Worm (Caenorhabditis elegans): ENCODE measurements around the gene rps-3.

rps-3 gene

DNA sequence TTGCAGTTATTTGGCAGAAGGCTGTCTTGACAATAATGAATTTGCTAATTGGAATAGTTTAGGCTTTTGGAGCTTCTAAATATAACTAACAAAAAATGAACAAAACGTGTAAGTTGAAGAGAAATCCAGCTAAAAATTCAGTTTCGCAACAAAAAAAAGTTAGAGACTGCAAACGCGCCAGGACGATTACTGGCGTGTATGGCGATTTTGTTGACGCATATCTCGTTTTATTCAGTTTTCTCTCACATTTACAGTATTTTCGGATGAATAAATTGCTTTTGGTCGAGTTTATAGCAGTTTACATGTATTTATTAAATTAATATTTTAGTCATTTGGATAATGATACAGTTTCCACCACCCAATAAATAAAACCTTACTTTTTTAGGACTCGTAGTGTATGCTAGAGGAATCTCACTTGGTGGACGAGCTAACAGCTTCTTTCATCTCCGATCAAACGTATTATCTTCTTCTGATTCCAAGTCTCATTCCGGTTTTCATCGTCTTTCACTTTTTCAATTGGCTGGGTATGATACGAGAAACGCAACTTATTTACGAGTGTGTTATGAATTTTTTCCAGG, 33.5 kb upstream of the rps-3 start, which contains the start of the genes abcf-3 and F42A10.5 (continued):
- TF ChIP-seq daf-16 (GFP tag; optimal IDR thresholded peaks at IDR 0.05) (no peak), daf-16 (tag; optimal IDR thresholded peaks at IDR 0.05) (peak; percentile 22), lin-1 (GFP tag; IDR thresholded peaks at IDR 0.05) (no peak), mes-2 (tag; optimal IDR thresholded peaks at IDR 0.05; ENCODE audit: poor library complexity, severe bottlenecking) (peak; percentile 79), dmd-6 (GFP tag; IDR thresholded peaks at IDR 0.05) (peak; percentile 53), ceh-28 (tag; optimal IDR thresholded peaks at IDR 0.05) (no peak), saeg-2 (GFP tag; IDR thresholded peaks at IDR 0.05) (no peak), madf-9 (GFP tag; conservative IDR thresholded peaks at IDR 0.05) (no peak), zip-11 (GFP tag; IDR thresholded peaks at IDR 0.05) (no peak), ztf-7 (tag; optimal IDR thresholded peaks at IDR 0.05) (peak; percentile 4), D1046.2 (GFP tag; IDR thresholded peaks at IDR 0.05) (no peak), ceh-44 (GFP tag; IDR thresholded peaks at IDR 0.05) (no peak), nhr-41 (GFP tag; IDR thresholded peaks at IDR 0.05) (no peak), unc-39 (tag; optimal IDR thresholded peaks at IDR 0.05) (no peak), nhr-102 (tag; optimal IDR thresholded peaks at IDR 0.05) (peak; percentile 15), ces-1 (GFP tag; optimal IDR thresholded peaks at IDR 0.05) (no peak), nhr-111 (GFP tag; optimal IDR thresholded peaks at IDR 0.05) (no peak), hlh-11 (tag; optimal IDR thresholded peaks at IDR 0.05) (peak; percentile 56), unc-62 (GFP tag; optimal IDR thresholded peaks at IDR 0.05 in 1 of 2) (peak in 1 of 2 experiments; percentile 80), unc-62 (tag; optimal IDR thresholded peaks at IDR 0.05) (no peak), ZK337.2 (GFP tag; IDR thresholded peaks at IDR 0.05) (no peak), nhr-28 (tag; optimal IDR thresholded peaks at IDR 0.05) (no peak), ama-1 (optimal IDR thresholded peaks at IDR 0.05) (no peak), pha-4 (GFP tag; IDR thresholded peaks at IDR 0.05) (no peak), pha-4 (tag; optimal IDR thresholded peaks at IDR 0.05) (peak; percentile 30), F44E2.7 (GFP tag; IDR thresholded peaks at IDR 0.05) (no peak), Y5F2A.4 (GFP tag; optimal IDR thresholded peaks at IDR 0.05) (no peak), snpc-4 (tag; optimal IDR thresholded peaks at IDR 0.05) (no peak), T20F7.1 (GFP tag; optimal IDR thresholded peaks at IDR 0.05) (peak; percentile 63), hmg-1.1 (GFP tag; IDR thresholded peaks at IDR 0.05) (0 out of 2 replicates have a peak, but pooled peaks have one; percentile 29), aha-1 (tag) (no peak), vab-7 (GFP tag; IDR thresholded peaks at IDR 0.05) (no peak), lin-13 (GFP tag; optimal IDR thresholded peaks at IDR 0.05) (peak; percentile 23), T26A8.4 (GFP tag; IDR thresholded peaks at IDR 0.05) (peak; percentile 29; the same call in 1 of the 2 replicates), fos-1 (tag; optimal IDR thresholded peaks at IDR 0.05) (no peak), ceh-32 (tag; optimal IDR thresholded peaks at IDR 0.05; ENCODE audit: poor library complexity) (no peak), tra-1 (GFP tag; IDR thresholded peaks at IDR 0.05) (no peak), nhr-11 (tag; optimal IDR thresholded peaks at IDR 0.05) (peak; percentile 60)

DNA sequence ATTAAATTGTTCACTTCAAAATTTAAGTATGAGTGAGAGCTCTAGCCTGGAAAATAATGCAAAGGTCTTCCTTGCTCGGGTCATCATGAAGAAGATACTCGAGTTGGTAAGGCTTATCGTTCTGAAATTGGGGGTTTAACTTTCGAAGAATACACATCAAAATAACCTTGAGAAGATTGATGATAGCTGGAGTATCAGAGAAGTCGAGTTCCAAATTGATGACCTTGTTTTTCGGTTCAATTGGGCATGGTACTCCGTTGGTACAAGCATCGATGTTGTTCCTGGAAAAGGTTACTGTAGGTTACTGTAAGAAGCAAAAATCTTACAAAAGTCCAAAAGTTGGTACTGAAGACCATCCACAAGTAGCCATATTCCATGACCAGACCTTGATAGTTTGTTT, 30.4 kb upstream of the rps-3 start:
- no peak for TF ChIP-seq set-16 (GFP tag; IDR thresholded peaks at IDR 0.05)
- no peak for TF ChIP-seq F44E2.7 (GFP tag; IDR thresholded peaks at IDR 0.05)
- no peak for TF ChIP-seq hlh-11 (tag; optimal IDR thresholded peaks at IDR 0.05)
- TF ChIP-seq dmd-9 (GFP tag; IDR thresholded peaks at IDR 0.05), result no peak
- no peak for TF ChIP-seq aly-2 (tag; optimal IDR thresholded peaks at IDR 0.05)
- no peak for TF ChIP-seq nhr-25 (tag; optimal IDR thresholded peaks at IDR 0.05; ENCODE audit: borderline replicate concordance, insufficient read depth)
- no peak for TF ChIP-seq saeg-2 (GFP tag; IDR thresholded peaks at IDR 0.05)
- TF ChIP-seq hlh-30 (tag; optimal IDR thresholded peaks at IDR 0.05; ENCODE audit: insufficient read depth), result no peak
- TF ChIP-seq nhr-77 (tag; optimal IDR thresholded peaks at IDR 0.05), result no peak
- TF ChIP-seq lin-39 (tag; optimal IDR thresholded peaks at IDR 0.05), result no peak
- no peak for TF ChIP-seq D1046.2 (GFP tag; IDR thresholded peaks at IDR 0.05)
- TF ChIP-seq mep-1 (tag; optimal IDR thresholded peaks at IDR 0.05), result no peak
- TF ChIP-seq cey-2 (tag; optimal IDR thresholded peaks at IDR 0.05; ENCODE audit: borderline replicate concordance, insufficient read depth), result no peak
- TF ChIP-seq lir-3 (tag; optimal IDR thresholded peaks at IDR 0.05), result no peak
- no peak for TF ChIP-seq lin-1 (GFP tag; IDR thresholded peaks at IDR 0.05)
- no peak for TF ChIP-seq lin-38 (GFP tag; IDR thresholded peaks at IDR 0.05)
- TF ChIP-seq skn-1 (tag; optimal IDR thresholded peaks at IDR 0.05), result no peak
- TF ChIP-seq ctbp-1 (GFP tag; IDR thresholded peaks at IDR 0.05), result no peak
